Worm (Caenorhabditis elegans) whole organism, early embryonic: ENCODE measurements around the gene Y43F8C.7.

Experiments used
- hmbx-1 ChIP-seq: sonication (generic microtip); optimal IDR thresholded peaks from 2 replicates; lab custom pipeline; 2016; ENCODE audit warnings: mild to moderate bottlenecking, missing genetic modification characterization, missing compliant biosample characterization
- scrt-1 ChIP-seq: fragments of 200-800 bp; sonication (Bioruptor generic); IDR thresholded peaks from 2 replicates; pipeline ENCODE4 v1.3.6; 2022; ENCODE audit warnings: missing genetic modification characterization, missing compliant biosample characterization

- TF ChIP-seq hmbx-1 (tag; lab: Kevin White, UChicago) (no peak), scrt-1 (no peak)
These were observed 44.7 kb downstream of the Y43F8C.7 start for ce11 chrV:19599087-19599486.
